Fruit fly (Drosophila melanogaster) whole organism, wandering third instar larva: ENCODE data around the gene plh.

ENCODE experiments used
- Dif ChIP-seq: fragments of 200-275, 200-300 bp; sonication (Bioruptor generic); optimal IDR thresholded peaks from 2 replicates; lab custom pipeline; 2018; ENCODE audit warnings: missing biosample characterization, missing genetic modification characterization; ENCODE audit not compliant: partially characterized antibody
- GATAd ChIP-seq: sonication (Bioruptor generic); optimal IDR thresholded peaks from 2 replicates; lab custom pipeline; 2016; ENCODE audit warnings: missing biosample characterization, missing genetic modification characterization
- HLH106 ChIP-seq: fragments of 200-800 bp; optimal IDR thresholded peaks from 3 replicates; lab custom pipeline; 2019; ENCODE audit warnings: missing biosample characterization, mild to moderate bottlenecking, missing genetic modification characterization, moderate library complexity
- Hnf4 ChIP-seq: fragments of 200-800 bp; sonication (Bioruptor generic); optimal IDR thresholded peaks from 2 replicates; lab custom pipeline; 2016; ENCODE audit warnings: missing biosample characterization, mild to moderate bottlenecking, missing genetic modification characterization
- Hr78 ChIP-seq: fragments of >200 bp; optimal IDR thresholded peaks from 2 replicates; lab custom pipeline; 2017; ENCODE audit warnings: missing biosample characterization, missing genetic modification characterization
- Hr83 ChIP-seq: fragments of 200-300 bp; sonication (Bioruptor generic); optimal IDR thresholded peaks from 2 replicates; lab custom pipeline; 2016; ENCODE audit warnings: missing biosample characterization, mild to moderate bottlenecking, missing genetic modification characterization, moderate library complexity; ENCODE audit not compliant: poor library complexity, severe bottlenecking
- Myc ChIP-seq: fragments of >200 bp; optimal IDR thresholded peaks from 2 replicates; lab custom pipeline; 2017
- N ChIP-seq: fragments of >200 bp; optimal IDR thresholded peaks from 2 replicates; lab custom pipeline; 2018; ENCODE audit warnings: missing biosample characterization, missing external identifiers, missing genetic modification characterization
- OdsH ChIP-seq: fragments of 200-800 bp; sonication (Bioruptor generic); optimal IDR thresholded peaks from 2 replicates; lab custom pipeline; 2016; ENCODE audit warnings: missing biosample characterization, mild to moderate bottlenecking, missing genetic modification characterization
- Rel ChIP-seq, 2 experiments: fragments of 200-800 bp; sonication (Bioruptor generic) in 1 of 2; optimal IDR thresholded peaks; 2 replicates in 1 of 2; 3 replicates in 1 of 2; lab custom pipeline; 2016 to 2019; ENCODE audit warnings: mild to moderate bottlenecking in 2 of 2, missing biosample characterization in 2 of 2, missing genetic modification characterization in 2 of 2, moderate library complexity in 1 of 2
- Vsx2 ChIP-seq: fragments of 200-300, 225-300 bp; sonication (Bioruptor generic); optimal IDR thresholded peaks from 2 replicates; lab custom pipeline; 2018; ENCODE audit warnings: missing biosample characterization, missing genetic modification characterization; ENCODE audit not compliant: partially characterized antibody
- br ChIP-seq: fragments of 200-800 bp; sonication (Bioruptor generic); optimal IDR thresholded peaks from 2 replicates; lab custom pipeline; 2016; ENCODE audit warnings: missing biosample characterization, missing genetic modification characterization
- brk ChIP-seq: fragments of 200-800 bp; sonication (Bioruptor generic); optimal IDR thresholded peaks from 2 replicates; lab custom pipeline; 2016; ENCODE audit warnings: missing biosample characterization, mild to moderate bottlenecking, missing genetic modification characterization
- dl ChIP-seq, 2 experiments: fragments of 175-275, 200-275 bp in 1 of 2; fragments of 200-275 bp in 1 of 2; sonication (Bioruptor generic); optimal IDR thresholded peaks; lab custom pipeline; 2018; ENCODE audit warnings: mild to moderate bottlenecking in 2 of 2, missing biosample characterization in 2 of 2, missing genetic modification characterization in 2 of 2, moderate library complexity in 2 of 2; ENCODE audit not compliant: partially characterized antibody in 2 of 2, insufficient read depth in 1 of 2
- ey ChIP-seq: fragments of 200-800 bp; sonication (Bioruptor generic); optimal IDR thresholded peaks from 2 replicates; lab custom pipeline; 2016; ENCODE audit warnings: missing biosample characterization, missing genetic modification characterization
- foxo ChIP-seq, 2 experiments: fragments of 200-800 bp; sonication (Bioruptor generic); optimal IDR thresholded peaks; 2 replicates in 1 of 2; 3 replicates in 1 of 2; lab custom pipeline; 2016 to 2017; ENCODE audit warnings: missing biosample characterization in 2 of 2, missing genetic modification characterization in 2 of 2
- fru ChIP-seq: fragments of 200-800 bp; sonication (Bioruptor generic); optimal IDR thresholded peaks from 3 replicates; lab custom pipeline; 2016; ENCODE audit warnings: missing biosample characterization, mild to moderate bottlenecking, missing genetic modification characterization
- h ChIP-seq: fragments of 200-800 bp; sonication (Bioruptor generic); optimal IDR thresholded peaks from 3 replicates; lab custom pipeline; 2016; ENCODE audit warnings: missing biosample characterization, mild to moderate bottlenecking, missing genetic modification characterization
- jim ChIP-seq: fragments of 175-275, 200-325 bp; sonication (Bioruptor generic); optimal IDR thresholded peaks from 2 replicates; lab custom pipeline; 2016; ENCODE audit warnings: missing biosample characterization, mild to moderate bottlenecking, missing genetic modification characterization
- lola ChIP-seq: fragments of >200 bp; optimal IDR thresholded peaks from 2 replicates; lab custom pipeline; 2017; ENCODE audit warnings: missing biosample characterization, missing genetic modification characterization
- pan ChIP-seq: fragments of >200 bp; optimal IDR thresholded peaks from 2 replicates; lab custom pipeline; 2017
- psq ChIP-seq: fragments of 200-800 bp; sonication (Bioruptor generic); optimal IDR thresholded peaks from 3 replicates; lab custom pipeline; 2017; ENCODE audit warnings: missing biosample characterization, mild to moderate bottlenecking, missing genetic modification characterization, moderate library complexity
- rgr ChIP-seq: fragments of 200-800 bp; sonication (Bioruptor generic); optimal IDR thresholded peaks from 3 replicates; lab custom pipeline; 2016; ENCODE audit warnings: missing biosample characterization, mild to moderate bottlenecking, missing genetic modification characterization
- sage ChIP-seq: fragments of 200-800 bp; sonication (Bioruptor generic); optimal IDR thresholded peaks from 2 replicates; lab custom pipeline; 2016; ENCODE audit warnings: missing biosample characterization, mild to moderate bottlenecking, missing genetic modification characterization
- woc ChIP-seq: sonication (Bioruptor generic); optimal IDR thresholded peaks from 2 replicates; lab custom pipeline; 2016; ENCODE audit warnings: missing biosample characterization, mild to moderate bottlenecking, missing genetic modification characterization

Gene plh

DNA sequence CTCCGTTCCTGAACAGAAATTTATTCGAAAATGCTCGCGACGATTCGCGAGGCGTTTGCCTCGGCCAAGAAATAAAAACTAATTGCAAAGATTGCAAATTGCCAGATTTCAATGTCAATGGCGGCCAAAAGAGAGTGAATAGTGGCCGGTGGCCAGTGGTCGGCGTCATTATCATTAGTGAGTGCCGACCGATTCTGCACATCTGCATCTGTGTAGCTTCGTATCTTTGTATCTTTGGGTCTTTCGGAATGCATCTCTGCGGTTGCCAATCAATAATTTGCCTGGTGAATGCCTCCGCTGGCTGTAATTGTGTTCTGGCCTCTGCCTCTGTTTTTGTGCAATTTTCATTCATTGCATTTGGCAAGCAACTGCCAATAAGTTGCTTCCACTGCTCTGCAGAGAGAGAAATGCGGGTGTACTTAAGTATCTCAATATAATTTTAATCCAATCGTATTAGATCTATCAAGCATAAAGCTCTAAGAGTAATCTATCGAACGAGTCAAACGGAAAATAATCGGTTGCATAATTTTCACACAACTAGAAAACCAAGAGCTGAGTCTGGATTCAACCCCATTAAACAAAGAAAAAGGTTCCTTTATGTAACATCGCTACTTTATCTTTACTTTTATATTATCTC is at the start of gene plh:
TSS of gene plh (minus strand) at position 51 of the 637 bp plus-strand sequence.
- TF ChIP-seq sage (GFP tag; lab: Kevin White, UChicago) (no peak), lola (no peak), dl (GFP tag; optimal IDR thresholded peaks at IDR 0.05; lab: Kevin White, UChicago; ENCODE audit: insufficient read depth in 1 of 2, partially characterized antibody in 2 of 2) (no peak), Hr78 (GFP tag; lab: Kevin White, UChicago) (no peak), Myc (no peak)

DNA sequence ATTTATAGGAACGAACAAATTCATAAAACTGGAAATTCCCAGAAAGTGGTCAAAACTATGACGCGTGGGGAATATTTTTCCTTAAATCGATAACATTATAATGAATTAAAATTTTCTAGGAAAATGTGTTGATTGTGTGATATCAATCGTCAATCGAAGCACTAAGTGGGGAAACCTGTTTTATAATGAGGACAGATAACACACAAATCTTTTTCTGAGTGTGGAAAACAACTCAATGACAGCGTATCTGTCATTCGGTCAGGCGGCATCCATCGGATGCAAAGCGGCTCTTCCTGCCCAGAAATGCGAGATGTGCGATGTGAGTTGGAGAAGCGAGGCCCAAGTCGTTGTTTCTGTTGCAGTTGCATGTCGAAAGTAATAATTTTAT is 49.4 kb upstream of the plh start:
- TF ChIP-seq OdsH (GFP tag; lab: Kevin White, UChicago) (peak; percentile 46), sage (GFP tag; lab: Kevin White, UChicago) (peak; percentile 66), Hnf4 (GFP tag; lab: Kevin White, UChicago) (peak; percentile 18), h (peak; percentile 47), N (GFP tag; lab: Kevin White, UChicago) (no peak), foxo (GFP tag; optimal IDR thresholded peaks at IDR 0.05; lab: Kevin White, UChicago) (peak in 1 of 2 experiments; percentile 45), lola (no peak), Hr78 (GFP tag; lab: Kevin White, UChicago) (no peak), rgr (GFP tag; lab: Kevin White, UChicago) (peak; percentile 42), GATAd (GFP tag; lab: Kevin White, UChicago) (no peak), Hr83 (GFP tag; lab: Kevin White, UChicago) (no peak), psq (no peak), brk (GFP tag; lab: Kevin White, UChicago) (no peak), fru (GFP tag; lab: Kevin White, UChicago) (peak; percentile 4), HLH106 (peak; percentile 20), Vsx2 (GFP tag; lab: Kevin White, UChicago) (no peak), ey (peak; percentile 28)

DNA sequence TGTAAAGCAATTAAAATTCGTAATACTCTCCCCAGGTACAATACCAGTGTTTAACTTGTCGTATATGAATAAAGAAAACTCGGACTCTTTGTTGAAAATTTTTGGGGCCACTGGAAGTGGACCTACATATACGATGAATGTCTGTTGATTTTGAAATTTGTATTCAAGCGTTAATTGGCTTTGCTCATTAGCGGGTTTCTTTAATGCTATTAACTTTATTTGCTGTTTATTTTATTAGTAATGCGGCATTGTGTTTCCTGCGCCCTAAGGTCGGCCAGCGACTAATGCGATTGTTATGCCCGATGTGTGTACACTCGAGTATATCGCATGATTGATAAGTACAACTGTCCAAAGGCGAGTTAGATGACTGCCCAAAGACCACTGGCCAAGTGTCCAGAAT is 48.5 kb upstream of the plh start:
- TF ChIP-seq brk (GFP tag; lab: Kevin White, UChicago) = no peak
- TF ChIP-seq br = peak; percentile 1
- peak; percentile 7 for TF ChIP-seq h

DNA sequence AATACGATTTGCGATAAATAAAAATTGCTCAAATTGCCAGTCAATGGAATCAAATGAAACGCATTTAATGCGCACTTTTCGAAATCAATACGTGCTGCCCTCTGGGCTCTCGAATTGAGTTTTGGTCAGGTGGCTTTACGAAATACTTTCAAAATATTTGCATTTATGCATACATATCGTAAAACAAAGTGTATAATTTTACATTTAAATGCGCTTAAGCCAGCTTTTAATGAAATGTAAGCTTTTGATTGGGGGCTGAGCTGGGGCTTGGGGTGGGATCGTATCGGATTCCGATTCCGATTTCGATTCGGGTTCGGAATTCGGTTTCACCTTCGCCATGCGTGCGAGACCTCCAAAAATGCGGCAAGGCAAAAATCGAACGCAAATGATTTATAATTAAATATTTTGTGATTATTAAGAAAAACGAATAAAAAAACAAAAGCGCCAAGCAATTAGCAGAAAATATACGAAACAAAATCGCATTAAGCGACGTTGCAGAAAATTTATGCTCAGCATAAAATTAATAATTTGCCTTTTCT is 47.6 kb upstream of the plh start:
- TF ChIP-seq Rel (GFP tag; optimal IDR thresholded peaks at IDR 0.05; lab: Kevin White, UChicago) (no peak), Rel (tag; optimal IDR thresholded peaks at IDR 0.05; lab: Kevin White, UChicago) (peak; percentile 5), N (GFP tag; lab: Kevin White, UChicago) (no peak)
- TF ChIP-seq, all 38 proteins: peak for 1

DNA sequence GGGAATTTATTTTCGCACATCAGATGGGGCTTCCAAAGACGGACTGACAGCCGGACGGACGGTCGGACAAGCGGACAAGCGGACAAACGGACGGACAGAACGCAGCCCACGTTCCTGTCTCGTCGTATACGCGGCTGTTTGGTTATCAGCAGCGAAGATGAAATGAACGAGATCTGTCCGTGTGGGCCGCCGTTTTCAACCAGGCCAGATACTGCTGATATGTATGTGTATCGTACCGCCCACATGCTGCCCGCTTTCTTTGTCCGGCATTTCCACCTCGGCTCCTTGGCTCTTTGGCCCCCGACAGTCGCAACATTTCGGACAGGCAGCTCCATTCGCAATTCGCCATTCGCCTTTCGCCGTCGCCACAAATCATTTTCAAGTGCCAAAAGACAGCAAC is 46.4 kb upstream of the plh start:
- TF ChIP-seq N (GFP tag; lab: Kevin White, UChicago) = no peak
- TF ChIP-seq woc (GFP tag; lab: Kevin White, UChicago) = no peak
- no peak for TF ChIP-seq Myc
- TF ChIP-seq Rel (GFP tag; optimal IDR thresholded peaks at IDR 0.05; lab: Kevin White, UChicago) = no peak
- peak; percentile 48 for TF ChIP-seq Rel (tag; optimal IDR thresholded peaks at IDR 0.05; lab: Kevin White, UChicago)
- no peak for TF ChIP-seq brk (GFP tag; lab: Kevin White, UChicago)
- no peak for TF ChIP-seq Vsx2 (GFP tag; lab: Kevin White, UChicago)
- no peak for TF ChIP-seq dl (GFP tag; optimal IDR thresholded peaks at IDR 0.05; lab: Kevin White, UChicago; ENCODE audit: insufficient read depth in 1 of 2, partially characterized antibody in 2 of 2)
- no peak for TF ChIP-seq jim (GFP tag; lab: Kevin White, UChicago)
- TF ChIP-seq Dif (GFP tag; lab: Kevin White, UChicago) = no peak

DNA sequence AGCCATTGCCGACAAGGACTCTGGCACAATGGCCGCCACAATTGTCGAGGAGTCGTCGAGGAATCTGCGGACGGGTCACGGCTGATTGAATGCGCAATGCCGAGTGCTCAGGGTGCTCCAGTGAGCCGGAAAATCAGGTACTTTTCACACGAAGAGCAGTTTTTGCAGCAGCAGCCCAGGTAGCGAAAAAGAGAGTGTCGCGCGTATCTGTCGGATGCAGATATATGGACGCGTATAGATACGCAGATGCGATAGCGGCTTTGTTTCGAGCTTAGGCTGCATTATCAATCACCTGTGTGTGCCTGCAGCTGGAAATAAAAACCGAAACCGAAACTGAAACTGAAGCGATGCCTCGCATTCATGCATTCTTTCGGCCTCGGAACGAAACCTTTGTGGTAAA is 45.2 kb upstream of the plh start:
- no peak for TF ChIP-seq dl (GFP tag; optimal IDR thresholded peaks at IDR 0.05; lab: Kevin White, UChicago; ENCODE audit: insufficient read depth in 1 of 2, partially characterized antibody in 2 of 2)
- no peak for TF ChIP-seq rgr (GFP tag; lab: Kevin White, UChicago)
- no peak for TF ChIP-seq ey
- TF ChIP-seq sage (GFP tag; lab: Kevin White, UChicago) = no peak
- TF ChIP-seq GATAd (GFP tag; lab: Kevin White, UChicago) = no peak
- TF ChIP-seq lola = no peak
- TF ChIP-seq fru (GFP tag; lab: Kevin White, UChicago) = no peak
- TF ChIP-seq pan (lab: Kevin White, UChicago) = no peak
- no peak for TF ChIP-seq Rel (GFP tag; optimal IDR thresholded peaks at IDR 0.05; lab: Kevin White, UChicago)
- TF ChIP-seq Rel (tag; optimal IDR thresholded peaks at IDR 0.05; lab: Kevin White, UChicago) = no peak
- no peak for TF ChIP-seq N (GFP tag; lab: Kevin White, UChicago)
- no peak for TF ChIP-seq woc (GFP tag; lab: Kevin White, UChicago)
- TF ChIP-seq, all 38 proteins: peak for 0
